Worm (Caenorhabditis elegans): ENCODE measurements around the gene gly-11.

The gly-11 gene

DNA sequence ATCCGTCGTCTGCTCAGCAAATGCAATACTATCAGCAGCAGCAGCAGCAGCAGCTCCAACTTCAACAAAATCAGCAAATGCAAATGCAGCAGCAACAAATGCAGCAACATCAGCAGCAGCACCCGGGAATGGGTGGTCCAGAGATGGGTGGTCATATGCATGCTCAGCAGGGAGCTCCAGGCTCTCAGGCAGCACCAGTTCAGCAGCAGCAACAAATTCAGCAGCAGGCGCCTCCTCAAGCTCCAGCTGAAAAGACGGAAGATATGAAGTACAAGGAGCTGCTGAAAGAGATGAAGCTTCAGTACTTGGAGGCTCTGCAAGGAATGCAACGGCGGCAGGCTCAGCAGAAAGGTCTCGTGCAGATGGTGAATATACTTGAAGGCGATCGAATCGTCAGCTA lies 10.0 kb downstream of the gly-11 start:
- no peak for TF ChIP-seq nhr-10 (tag; optimal IDR thresholded peaks at IDR 0.05)
- TF ChIP-seq aly-2 (tag; optimal IDR thresholded peaks at IDR 0.05) = no peak
- TF ChIP-seq unc-39 (tag; optimal IDR thresholded peaks at IDR 0.05) = no peak
- TF ChIP-seq ZK546.5 (tag; optimal IDR thresholded peaks at IDR 0.05) = no peak

DNA sequence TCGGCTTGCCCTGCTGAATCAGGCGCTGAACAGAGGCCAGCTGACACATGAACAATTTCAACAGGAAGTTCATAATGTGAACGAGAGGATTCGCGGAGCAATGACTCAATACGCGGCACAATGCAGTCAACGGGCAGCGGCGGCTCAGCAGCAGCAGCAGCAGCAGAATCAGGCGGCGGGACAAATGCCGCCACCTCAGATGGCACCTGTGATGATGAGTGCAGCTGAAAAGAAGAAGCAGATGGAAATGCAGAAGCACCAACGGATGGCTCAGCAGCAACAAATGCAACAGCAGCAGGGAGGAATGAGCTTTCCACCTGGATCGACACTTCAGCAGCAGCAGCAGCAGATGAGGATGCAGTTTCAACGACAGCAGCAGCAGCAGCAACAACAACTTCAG lies 11.7 kb downstream of the gly-11 start:
- TF ChIP-seq C34F6.9 (tag; optimal IDR thresholded peaks at IDR 0.05) = no peak
- no peak for TF ChIP-seq ztf-1 (GFP tag; conservative IDR thresholded peaks at IDR 0.05)
- TF ChIP-seq lsy-2 (tag; optimal IDR thresholded peaks at IDR 0.05) = no peak
- no peak for TF ChIP-seq nhr-10 (tag; optimal IDR thresholded peaks at IDR 0.05)
- TF ChIP-seq unc-39 (tag; optimal IDR thresholded peaks at IDR 0.05) = no peak
- TF ChIP-seq unc-55 (GFP tag; optimal IDR thresholded peaks at IDR 0.05) = no peak
- TF ChIP-seq ZK546.5 (tag; optimal IDR thresholded peaks at IDR 0.05) = no peak
- TF ChIP-seq nhr-11 (tag; optimal IDR thresholded peaks at IDR 0.05) = no peak
- TF ChIP-seq ztf-4 (tag; optimal IDR thresholded peaks at IDR 0.05) = no peak
- TF ChIP-seq nhr-237 (tag; optimal IDR thresholded peaks at IDR 0.05) = no peak
- no peak for TF ChIP-seq crh-2 (tag; optimal IDR thresholded peaks at IDR 0.05)
- TF ChIP-seq mab-5 (tag; optimal IDR thresholded peaks at IDR 0.05) = no peak
- no peak for TF ChIP-seq elt-3 (tag; optimal IDR thresholded peaks at IDR 0.05)
- TF ChIP-seq unc-62 (GFP tag; optimal IDR thresholded peaks at IDR 0.05) = no peak
- TF ChIP-seq snpc-4 (tag; optimal IDR thresholded peaks at IDR 0.05) = no peak
- TF ChIP-seq lin-13 (GFP tag; optimal IDR thresholded peaks at IDR 0.05) = no peak
- no peak for TF ChIP-seq nhr-77 (tag; optimal IDR thresholded peaks at IDR 0.05)

DNA sequence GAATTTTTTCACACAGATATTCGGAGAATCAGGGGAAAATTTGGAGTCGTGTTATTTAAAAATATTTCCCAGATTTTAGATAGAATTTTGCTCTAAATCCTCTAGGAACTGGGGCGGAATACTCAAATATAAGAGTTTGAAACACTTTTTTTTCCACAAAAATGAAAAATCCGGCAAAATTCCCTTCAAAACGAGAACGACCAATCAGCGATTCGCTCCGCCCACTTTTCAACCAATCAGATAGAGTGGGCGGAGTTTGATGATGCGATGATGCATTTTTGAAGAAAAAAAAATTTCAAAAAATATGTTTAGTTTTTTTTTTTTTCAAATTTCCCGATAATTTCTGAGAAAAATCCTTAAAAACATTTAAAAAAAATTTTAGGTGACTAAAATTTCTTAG lies 12.6 kb downstream of the gly-11 start:
- TF ChIP-seq ceh-16 (tag; optimal IDR thresholded peaks at IDR 0.05) (no peak), unc-39 (tag; optimal IDR thresholded peaks at IDR 0.05) (no peak), nhr-77 (tag; optimal IDR thresholded peaks at IDR 0.05) (no peak), skn-1 (tag; optimal IDR thresholded peaks at IDR 0.05) (no peak)

DNA sequence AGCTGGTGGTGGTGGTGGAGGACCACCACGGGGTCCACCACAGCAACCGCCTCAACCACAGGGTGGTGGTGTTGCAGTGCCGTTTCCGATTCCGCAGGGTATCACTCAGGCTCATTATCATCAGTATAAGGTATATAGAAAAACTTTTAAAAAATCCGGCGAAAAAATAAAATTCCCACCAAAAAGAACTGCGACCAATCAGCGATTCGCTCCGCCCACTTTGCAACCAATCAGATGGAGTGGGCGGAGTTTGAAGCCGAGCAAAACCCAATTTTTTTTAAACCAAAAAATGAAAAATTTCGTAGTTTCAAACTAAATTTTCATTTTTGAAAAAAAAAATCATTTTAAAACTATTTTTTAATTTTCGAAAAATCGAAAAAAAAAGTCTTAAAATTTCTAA lies 16.1 kb downstream of the gly-11 start:
- TF ChIP-seq sma-9 (GFP tag; optimal IDR thresholded peaks at IDR 0.05) (no peak), sma-9 (tag; optimal IDR thresholded peaks at IDR 0.05) (no peak), unc-62 (GFP tag; optimal IDR thresholded peaks at IDR 0.05) (no peak), nhr-237 (tag; optimal IDR thresholded peaks at IDR 0.05) (no peak), nhr-11 (tag; optimal IDR thresholded peaks at IDR 0.05) (no peak), F13H6.1 (tag; optimal IDR thresholded peaks at IDR 0.05) (no peak), lin-11 (tag; optimal IDR thresholded peaks at IDR 0.05) (no peak), nhr-77 (tag; optimal IDR thresholded peaks at IDR 0.05) (no peak), peb-1 (tag; optimal IDR thresholded peaks at IDR 0.05) (no peak), lin-39 (tag; optimal IDR thresholded peaks at IDR 0.05) (no peak), sma-3 (GFP tag; optimal IDR thresholded peaks at IDR 0.05) (no peak), snpc-4 (tag; optimal IDR thresholded peaks at IDR 0.05) (no peak), dmd-4 (tag; optimal IDR thresholded peaks at IDR 0.05) (no peak), ztf-4 (tag; optimal IDR thresholded peaks at IDR 0.05) (no peak), nhr-12 (tag; optimal IDR thresholded peaks at IDR 0.05) (no peak), nhr-10 (tag; optimal IDR thresholded peaks at IDR 0.05) (no peak), R02D3.7 (tag; optimal IDR thresholded peaks at IDR 0.05) (no peak), ztf-11 (tag; optimal IDR thresholded peaks at IDR 0.05) (no peak), unc-39 (tag; optimal IDR thresholded peaks at IDR 0.05) (no peak)

- TF ChIP-seq nhr-10 (tag; optimal IDR thresholded peaks at IDR 0.05) (no peak), sem-4 (tag; optimal IDR thresholded peaks at IDR 0.05) (no peak), ztf-1 (GFP tag; conservative IDR thresholded peaks at IDR 0.05) (no peak), ztf-11 (tag; optimal IDR thresholded peaks at IDR 0.05) (no peak), egl-27 (tag; optimal IDR thresholded peaks at IDR 0.05) (no peak), F13H6.1 (tag; optimal IDR thresholded peaks at IDR 0.05) (no peak), snpc-4 (tag; optimal IDR thresholded peaks at IDR 0.05) (no peak), unc-39 (tag; optimal IDR thresholded peaks at IDR 0.05) (no peak), ama-1 (optimal IDR thresholded peaks at IDR 0.05) (no peak), lin-11 (tag; optimal IDR thresholded peaks at IDR 0.05) (no peak), ZK546.5 (tag; optimal IDR thresholded peaks at IDR 0.05) (no peak), nhr-237 (tag; optimal IDR thresholded peaks at IDR 0.05) (no peak), gmeb-1 (tag; optimal IDR thresholded peaks at IDR 0.05) (no peak), lin-13 (GFP tag; optimal IDR thresholded peaks at IDR 0.05) (no peak), nhr-129 (tag; optimal IDR thresholded peaks at IDR 0.05) (no peak), elt-3 (tag; optimal IDR thresholded peaks at IDR 0.05) (no peak)
Measured at ce11 chrIII:12160458-12160857, 16.6 kb downstream of the gly-11 start, which contains the start of gene Y75B8A.8. Y75B8A.8 (plus strand) TSS chrIII:12160758.
